Worm (Caenorhabditis elegans) whole organism, late embryonic: ENCODE data around the gene Y73B6A.3.

Source experiments
- F13H6.1 ChIP-seq: sonication (generic microtip); optimal IDR thresholded peaks from 2 replicates; lab custom pipeline; 2016; ENCODE audit warnings: missing genetic modification characterization, missing compliant biosample characterization
- ceh-30 ChIP-seq: fragments of 150-350 bp; optimal IDR thresholded peaks from 2 replicates; lab custom pipeline; 2014; ENCODE audit warnings: missing biosample characterization, missing genetic modification characterization
- ceh-31 ChIP-seq: sonication (generic microtip); optimal IDR thresholded peaks from 2 replicates; lab custom pipeline; 2016; ENCODE audit warnings: missing genetic modification characterization, missing compliant biosample characterization
- ceh-9 ChIP-seq: sonication (generic microtip); optimal IDR thresholded peaks from 2 replicates; lab custom pipeline; 2016; ENCODE audit warnings: mild to moderate bottlenecking, missing genetic modification characterization, inconsistent platforms, missing compliant biosample characterization
- dve-1 ChIP-seq: sonication (generic microtip); optimal IDR thresholded peaks from 2 replicates; lab custom pipeline; 2017; ENCODE audit warnings: antibody characterized with exemption, mild to moderate bottlenecking, missing genetic modification characterization, missing compliant biosample characterization
- fkh-10 ChIP-seq: fragments of 150-350 bp; optimal IDR thresholded peaks from 2 replicates; lab custom pipeline; 2014; ENCODE audit warnings: missing biosample characterization, missing genetic modification reagents, missing genetic modification characterization
- gmeb-2 ChIP-seq: sonication (generic microtip); optimal IDR thresholded peaks from 2 replicates; lab custom pipeline; 2016; ENCODE audit warnings: missing genetic modification characterization, inconsistent platforms, missing compliant biosample characterization
- madf-2 ChIP-seq: sonication (generic microtip); optimal IDR thresholded peaks from 2 replicates; lab custom pipeline; 2017; ENCODE audit warnings: missing genetic modification characterization, missing compliant biosample characterization
- odd-2 ChIP-seq: sonication (generic microtip); optimal IDR thresholded peaks from 2 replicates; lab custom pipeline; 2017; ENCODE audit warnings: antibody characterized with exemption, mild to moderate bottlenecking, missing genetic modification characterization, missing compliant biosample characterization
- pat-9 ChIP-seq: fragments of 200-800 bp; sonication (Bioruptor generic); optimal IDR thresholded peaks from 2 replicates; lab custom pipeline; 2018; ENCODE audit warnings: mild to moderate bottlenecking, missing genetic modification characterization, moderate library complexity, missing compliant biosample characterization
- syd-9 ChIP-seq: sonication (generic microtip); optimal IDR thresholded peaks from 2 replicates; lab custom pipeline; 2016; ENCODE audit warnings: mild to moderate bottlenecking, missing genetic modification characterization, moderate library complexity, missing compliant biosample characterization
- ttx-3 ChIP-seq: sonication (generic microtip); optimal IDR thresholded peaks from 2 replicates; lab custom pipeline; 2016; ENCODE audit warnings: missing genetic modification reagents, missing genetic modification characterization, missing compliant biosample characterization

- TF ChIP-seq ceh-9 (tag; lab: Kevin White, UChicago) = no peak
- no peak for TF ChIP-seq ttx-3 (tag; lab: Kevin White, UChicago)
- TF ChIP-seq ceh-31 (tag; lab: Kevin White, UChicago) = no peak
- no peak for TF ChIP-seq madf-2 (tag; lab: Kevin White, UChicago)
- TF ChIP-seq odd-2 = no peak
- no peak for TF ChIP-seq ceh-30 (tag; lab: Kevin White, UChicago)
- TF ChIP-seq pat-9 = no peak
- TF ChIP-seq dve-1 = no peak
- no peak for TF ChIP-seq F13H6.1 (tag; lab: Kevin White, UChicago)
- TF ChIP-seq fkh-10 (GFP tag; lab: Kevin White, UChicago) = no peak
- no peak for TF ChIP-seq gmeb-2 (tag; lab: Kevin White, UChicago)
- TF ChIP-seq syd-9 = no peak
Observed at ce11 chrIV:6770407-6770883, 30.4 kb upstream of the Y73B6A.3 start, which contains the start of gene anat-1.
